Worm (Caenorhabditis elegans) whole organism, young adult: ENCODE data around the gene F14D7.18.

Source experiments
- K12H6.12 ChIP-seq: fragments of 200-800 bp; sonication (Bioruptor generic); optimal IDR thresholded peaks from 2 replicates; lab custom pipeline; 2018; ENCODE audit warnings: mild to moderate bottlenecking, missing genetic modification characterization, missing compliant biosample characterization
- Y53G8AR.9 ChIP-seq: fragments of 200-800 bp; sonication (Bioruptor generic); conservative IDR thresholded peaks from 2 replicates; pipeline ENCODE4 v1.3.6; 2022; ENCODE audit warnings: missing genetic modification reagents, missing genetic modification characterization, missing compliant biosample characterization
- aptf-2 ChIP-seq: fragments of 200-800 bp; sonication (Bioruptor generic); conservative IDR thresholded peaks from 2 replicates; pipeline ENCODE4 v1.3.6; 2022; ENCODE audit warnings: missing genetic modification reagents, missing genetic modification characterization, missing compliant biosample characterization
- bed-1 ChIP-seq: fragments of 200-800 bp; sonication (Bioruptor generic); IDR thresholded peaks from 2 replicates; pipeline ENCODE4 v1.3.6; 2022; ENCODE audit warnings: missing genetic modification reagents, missing genetic modification characterization, missing compliant biosample characterization
- bed-2 ChIP-seq: fragments of 200-800 bp; sonication (Bioruptor generic); IDR thresholded peaks from 2 replicates; pipeline ENCODE4 v1.3.6; 2022; ENCODE audit warnings: missing genetic modification reagents, missing genetic modification characterization, missing compliant biosample characterization
- dox-1 ChIP-seq: fragments of 200-800 bp; sonication (Bioruptor generic); IDR thresholded peaks from 2 replicates; pipeline ENCODE4 v1.3.6; 2022; ENCODE audit warnings: missing genetic modification reagents, missing genetic modification characterization, missing compliant biosample characterization
- egl-44 ChIP-seq: fragments of 200-800 bp; sonication (Bioruptor generic); IDR thresholded peaks from 2 replicates; pipeline ENCODE4 v1.3.6; 2022; ENCODE audit warnings: missing genetic modification reagents, missing genetic modification characterization, missing compliant biosample characterization
- egrh-3 ChIP-seq: fragments of 200-800 bp; sonication (Bioruptor generic); IDR thresholded peaks from 2 replicates; pipeline ENCODE4 v1.3.6; 2022; ENCODE audit warnings: missing genetic modification reagents, missing genetic modification characterization, missing compliant biosample characterization
- ets-4 ChIP-seq: fragments of 200-800 bp; sonication (Bioruptor generic); optimal IDR thresholded peaks from 2 replicates; lab custom pipeline; 2018; ENCODE audit warnings: mild to moderate bottlenecking, missing genetic modification characterization, missing compliant biosample characterization
- fkh-3 ChIP-seq: sonication (generic microtip); optimal IDR thresholded peaks from 2 replicates; lab custom pipeline; 2016; ENCODE audit warnings: mild to moderate bottlenecking, missing genetic modification characterization, missing compliant biosample characterization
- him-1 ChIP-seq: sonication (generic microtip); optimal IDR thresholded peaks from 2 replicates; lab custom pipeline; 2016; ENCODE audit warnings: missing genotype, missing genetic modification reagents, missing genetic modification characterization, missing compliant biosample characterization
- hsf-1 ChIP-seq: fragments of 200-800 bp; sonication (Bioruptor generic); IDR thresholded peaks from 2 replicates; pipeline ENCODE4 v1.3.6; 2022; ENCODE audit warnings: missing genetic modification reagents, missing genetic modification characterization, missing compliant biosample characterization
- let-607 ChIP-seq, 2 experiments: fragments of 200-800 bp in 1 of 2; sonication (Bioruptor generic) in 1 of 2; sonication (generic microtip) in 1 of 2; optimal IDR thresholded peaks; 2 replicates each; lab custom pipeline; 2016 to 2018; ENCODE audit warnings: mild to moderate bottlenecking in 2 of 2, missing compliant biosample characterization in 2 of 2, missing genetic modification characterization in 2 of 2, moderate library complexity in 2 of 2, missing genotype in 1 of 2
- lin-40 ChIP-seq: sonication (generic microtip); optimal IDR thresholded peaks from 2 replicates; lab custom pipeline; 2016; ENCODE audit warnings: missing genetic modification characterization, mild to moderate bottlenecking, missing compliant biosample characterization, missing genotype, missing genetic modification reagents
- madf-3 ChIP-seq: fragments of 200-800 bp; sonication (Bioruptor generic); IDR thresholded peaks from 2 replicates; pipeline ENCODE4 v1.3.6; 2022; ENCODE audit warnings: missing genetic modification reagents, missing genetic modification characterization, missing compliant biosample characterization
- nhr-80 ChIP-seq: sonication (generic microtip); optimal IDR thresholded peaks from 2 replicates; lab custom pipeline; 2016; ENCODE audit warnings: missing genetic modification characterization, missing compliant biosample characterization
- snpc-1.3 ChIP-seq: sonication (generic microtip); optimal IDR thresholded peaks from 2 replicates; lab custom pipeline; 2017; ENCODE audit warnings: missing genetic modification characterization, mild to moderate bottlenecking, missing compliant biosample characterization, antibody characterized with exemption, moderate library complexity, missing genotype, missing genetic modification reagents; ENCODE audit not compliant: insufficient read depth
- sptf-2 ChIP-seq: fragments of 200-800 bp; sonication (Bioruptor generic); optimal IDR thresholded peaks from 2 replicates; lab custom pipeline; 2018; ENCODE audit warnings: mild to moderate bottlenecking, missing genetic modification characterization, missing compliant biosample characterization
- unc-130 ChIP-seq: sonication (generic microtip); optimal IDR thresholded peaks from 2 replicates; lab custom pipeline; 2016; ENCODE audit warnings: missing genetic modification reagents, missing genetic modification characterization, missing compliant biosample characterization
- zim-3 ChIP-seq: sonication (generic microtip); optimal IDR thresholded peaks from 2 replicates; lab custom pipeline; 2017; ENCODE audit warnings: mild to moderate bottlenecking, missing genetic modification characterization, moderate library complexity, missing compliant biosample characterization

F14D7.18 gene

ce11 chrV:14248025-14248424, 42.5 kb downstream of the F14D7.18 start, which contains the start of gene K02E11.4:
Gene K02E11.4, minus strand, starts transcription at chrV:14248125.
- TF ChIP-seq aptf-2 (GFP tag; lab: Robert Waterston, UW) (no peak), nhr-80 (tag; lab: Kevin White, UChicago) (no peak), Y53G8AR.9 (GFP tag; lab: Robert Waterston, UW) (no peak), lin-40 (tag; lab: Kevin White, UChicago) (no peak), hsf-1 (GFP tag; lab: Robert Waterston, UW) (no peak), zim-3 (tag; lab: Kevin White, UChicago) (no peak), sptf-2 (GFP tag; lab: Kevin White, UChicago) (no peak), dox-1 (GFP tag; lab: Robert Waterston, UW) (no peak), snpc-1.3 (no peak), unc-130 (GFP tag; lab: Kevin White, UChicago) (no peak)

- TF ChIP-seq let-607 (tag; optimal IDR thresholded peaks at IDR 0.05; lab: Kevin White, UChicago): no peak
- TF ChIP-seq him-1 (tag; lab: Kevin White, UChicago): no peak
- no peak for TF ChIP-seq egl-44
Measured at ce11 chrV:14246761-14247160, 43.8 kb downstream of the F14D7.18 start, which contains the start of gene K02E11.3. Gene K02E11.3, minus strand, starts transcription at chrV:14246861.

- TF ChIP-seq egl-44 (no peak), madf-3 (GFP tag; lab: Robert Waterston, UW) (no peak), ets-4 (GFP tag; lab: Kevin White, UChicago) (no peak)
- TF ChIP-seq, all 124 proteins: peak for 0
Measured at ce11 chrV:14243904-14244303, 46.6 kb downstream of the F14D7.18 start, which contains the start of gene sre-7. Gene sre-7, plus strand, starts transcription at chrV:14244204.

ce11 chrV:14240694-14241201, 49.8 kb downstream of the F14D7.18 start, which contains the start of gene K02E11.10:
Gene K02E11.10, minus strand, starts transcription at chrV:14241151.
- 0 out of 2 replicates have a peak, but pooled peaks have one; percentile 28 for TF ChIP-seq bed-1 (GFP tag; lab: Robert Waterston, UW)
- no peak for TF ChIP-seq K12H6.12 (tag; lab: Kevin White, UChicago)
- TF ChIP-seq fkh-3 (tag; lab: Kevin White, UChicago): peak; percentile 13
- no peak for TF ChIP-seq bed-2
- peak; percentile 96 for TF ChIP-seq egrh-3 (GFP tag; lab: Robert Waterston, UW)
